Worm (Caenorhabditis elegans) whole organism, mixed stage, embryonic: ENCODE measurements around the gene R10E8.1.

Source experiments
- M03D4.4 ChIP-seq: sonication (generic microtip); optimal IDR thresholded peaks from 2 replicates; lab custom pipeline; 2017; ENCODE audit warnings: mild to moderate bottlenecking, missing genetic modification characterization, missing compliant biosample characterization
- bed-3 ChIP-seq: fragments of 200-800 bp; sonication (Bioruptor generic); optimal IDR thresholded peaks from 3 replicates; lab custom pipeline; 2018; ENCODE audit warnings: mild to moderate bottlenecking, missing genetic modification characterization, moderate library complexity, missing compliant biosample characterization
- blmp-1 ChIP-seq: fragments of 150-350 bp; optimal IDR thresholded peaks from 2 replicates; lab custom pipeline; 2014; ENCODE audit warnings: missing biosample characterization, missing genetic modification characterization
- ceh-39 ChIP-seq: fragments of 150-350 bp; optimal IDR thresholded peaks from 2 replicates; lab custom pipeline; 2014; ENCODE audit warnings: missing biosample characterization, missing genetic modification characterization
- ceh-43 ChIP-seq: fragments of 200-800 bp; sonication (Bioruptor generic); optimal IDR thresholded peaks from 2 replicates; lab custom pipeline; 2018; ENCODE audit warnings: mild to moderate bottlenecking, missing genetic modification characterization, moderate library complexity, missing compliant biosample characterization
- ceh-83 ChIP-seq: fragments of 200-800 bp; sonication (Bioruptor generic); optimal IDR thresholded peaks from 2 replicates; lab custom pipeline; 2018; ENCODE audit warnings: mild to moderate bottlenecking, missing genetic modification characterization, missing compliant biosample characterization
- drap-1 ChIP-seq: fragments of 200-800 bp; sonication (Bioruptor generic); optimal IDR thresholded peaks from 3 replicates; lab custom pipeline; 2018; ENCODE audit warnings: mild to moderate bottlenecking, missing genetic modification characterization, missing compliant biosample characterization
- elt-1 ChIP-seq: sonication (generic microtip); optimal IDR thresholded peaks from 2 replicates; lab custom pipeline; 2017; ENCODE audit warnings: missing genetic modification characterization, mild to moderate bottlenecking, missing compliant biosample characterization, antibody characterized with exemption, moderate library complexity, borderline replicate concordance; ENCODE audit not compliant: insufficient read depth
- flh-1 ChIP-seq: fragments of 200-800 bp; sonication (Bioruptor generic); optimal IDR thresholded peaks from 2 replicates; lab custom pipeline; 2018; ENCODE audit warnings: mild to moderate bottlenecking, missing genetic modification characterization, moderate library complexity, missing compliant biosample characterization
- hlh-1 ChIP-seq: fragments of 150-350 bp; optimal IDR thresholded peaks from 2 replicates; lab custom pipeline; 2014; ENCODE audit warnings: missing biosample characterization, missing genetic modification reagents, missing genetic modification characterization
- lin-13 ChIP-seq: fragments of 150-350 bp; optimal IDR thresholded peaks from 2 replicates; lab custom pipeline; 2014; ENCODE audit warnings: missing biosample characterization, missing genetic modification characterization
- lin-32 ChIP-seq: fragments of 200-800 bp; sonication (Bioruptor generic); optimal IDR thresholded peaks from 2 replicates; lab custom pipeline; 2018; ENCODE audit warnings: mild to moderate bottlenecking, missing genetic modification characterization, missing compliant biosample characterization
- lsy-2 ChIP-seq: fragments of 150-350 bp; optimal IDR thresholded peaks from 2 replicates; lab custom pipeline; 2014; ENCODE audit warnings: missing biosample characterization, missing genetic modification characterization
- mab-5 ChIP-seq: fragments of 150-350 bp; optimal IDR thresholded peaks from 2 replicates; lab custom pipeline; 2014; ENCODE audit warnings: missing biosample characterization, missing genetic modification characterization
- mep-1 ChIP-seq: fragments of 150-350 bp; optimal IDR thresholded peaks from 2 replicates; lab custom pipeline; 2017; ENCODE audit warnings: missing biosample characterization, missing genetic modification reagents, missing genetic modification characterization, inconsistent platforms
- mls-2 ChIP-seq: sonication (generic microtip); optimal IDR thresholded peaks from 2 replicates; lab custom pipeline; 2016; ENCODE audit warnings: mild to moderate bottlenecking, missing genetic modification characterization, moderate library complexity, missing compliant biosample characterization
- nhr-12 ChIP-seq: fragments of 150-350 bp; optimal IDR thresholded peaks from 2 replicates; lab custom pipeline; 2014; ENCODE audit warnings: missing biosample characterization, missing genetic modification characterization
- nhr-2 ChIP-seq: fragments of 150-350 bp; optimal IDR thresholded peaks from 2 replicates; lab custom pipeline; 2014; ENCODE audit warnings: missing biosample characterization, missing genetic modification characterization
- nhr-28 ChIP-seq: fragments of 150-350 bp; optimal IDR thresholded peaks from 2 replicates; lab custom pipeline; 2014; ENCODE audit warnings: missing biosample characterization, missing genetic modification characterization
- nhr-76 ChIP-seq: sonication (generic microtip); optimal IDR thresholded peaks from 2 replicates; lab custom pipeline; 2017; ENCODE audit warnings: missing biosample characterization, missing genetic modification characterization
- pha-4 ChIP-seq: fragments of 150-350 bp; optimal IDR thresholded peaks from 2 replicates; lab custom pipeline; 2018; ENCODE audit warnings: missing biosample characterization, missing genetic modification reagents, missing genetic modification characterization
- sem-2 ChIP-seq: fragments of 200-800 bp; sonication (Bioruptor generic); optimal IDR thresholded peaks from 2 replicates; lab custom pipeline; 2018; ENCODE audit warnings: mild to moderate bottlenecking, missing genetic modification characterization, missing compliant biosample characterization
- snpc-4 ChIP-seq: fragments of 150-350 bp; optimal IDR thresholded peaks from 2 replicates; lab custom pipeline; 2014; ENCODE audit warnings: missing biosample characterization, missing genetic modification characterization
- sptf-1 ChIP-seq: sonication (generic microtip); optimal IDR thresholded peaks from 2 replicates; lab custom pipeline; 2017; ENCODE audit warnings: mild to moderate bottlenecking, missing genetic modification characterization, moderate library complexity, missing compliant biosample characterization
- tbx-8 ChIP-seq: fragments of 200-800 bp; sonication (Bioruptor generic); optimal IDR thresholded peaks from 2 replicates; lab custom pipeline; 2018; ENCODE audit warnings: mild to moderate bottlenecking, missing genetic modification characterization, moderate library complexity, missing compliant biosample characterization
- unc-120 ChIP-seq: sonication (generic microtip); optimal IDR thresholded peaks from 2 replicates; lab custom pipeline; 2017; ENCODE audit warnings: missing genetic modification characterization, missing compliant biosample characterization; ENCODE audit not compliant: poor library complexity, severe bottlenecking
- unc-62 ChIP-seq: fragments of 150-350 bp; optimal IDR thresholded peaks from 2 replicates; lab custom pipeline; 2014; ENCODE audit warnings: missing biosample characterization, missing genetic modification reagents, missing genetic modification characterization
- zip-8 ChIP-seq: fragments of 150-350 bp; optimal IDR thresholded peaks from 2 replicates; lab custom pipeline; 2014; ENCODE audit warnings: missing biosample characterization, missing genetic modification characterization
- ztf-11 ChIP-seq: fragments of 150-350 bp; optimal IDR thresholded peaks from 2 replicates; lab custom pipeline; 2014; ENCODE audit warnings: missing biosample characterization, missing genetic modification characterization

R10E8.1 gene

ce11 chrV:18282597-18282996, 30.4 kb upstream of the R10E8.1 start, which contains the start of gene clec-247:
Gene clec-247, plus strand, starts transcription at chrV:18282897.
- TF ChIP-seq M03D4.4 (tag; lab: Kevin White, UChicago) (no peak), lin-32 (GFP tag; lab: Kevin White, UChicago) (no peak), zip-8 (tag; lab: Kevin White, UChicago) (no peak), nhr-2 (tag; lab: Kevin White, UChicago) (no peak), nhr-76 (no peak), lsy-2 (tag; lab: Kevin White, UChicago) (no peak), tbx-8 (GFP tag; lab: Kevin White, UChicago) (no peak), nhr-12 (tag; lab: Kevin White, UChicago) (no peak), unc-120 (tag; lab: Kevin White, UChicago) (no peak)

DNA sequence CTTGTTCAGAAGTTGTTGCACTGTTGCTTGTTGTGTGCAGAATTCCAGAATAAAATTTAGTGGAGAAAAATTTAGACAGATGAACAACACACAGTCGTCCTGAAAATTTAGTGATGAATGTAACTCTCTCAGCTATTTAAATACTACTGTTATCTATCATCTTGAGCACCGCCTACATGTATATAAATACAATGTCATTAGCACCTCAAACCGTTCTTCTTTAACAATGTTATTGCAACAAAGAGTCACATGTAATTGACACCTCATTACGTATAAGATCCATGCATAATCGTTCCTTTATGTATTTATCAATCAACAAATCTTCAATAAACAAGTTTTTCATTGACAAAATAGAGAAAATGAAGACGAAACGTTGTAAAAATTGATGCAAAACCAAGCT, 28.6 kb upstream of the R10E8.1 start, which contains the start of gene Y51A2A.16:
TSS of gene Y51A2A.16 (minus strand) at position 101 of the 400 bp plus-strand sequence.
- no peak for TF ChIP-seq lin-13 (tag; lab: Kevin White, UChicago)

- TF ChIP-seq drap-1 (GFP tag; lab: Kevin White, UChicago) (no peak), bed-3 (no peak), nhr-12 (tag; lab: Kevin White, UChicago) (no peak), unc-120 (tag; lab: Kevin White, UChicago) (no peak)
Observed at ce11 chrV:18270403-18270802, 18.2 kb upstream of the R10E8.1 start, which contains the start of gene Y37H2C.4. Gene Y37H2C.4, plus strand, starts transcription at chrV:18270703.

- TF ChIP-seq sptf-1 (tag; lab: Kevin White, UChicago) (no peak), lin-13 (tag; lab: Kevin White, UChicago) (no peak), hlh-1 (tag; lab: Kevin White, UChicago) (no peak), nhr-2 (tag; lab: Kevin White, UChicago) (no peak), blmp-1 (tag; lab: Kevin White, UChicago) (no peak), lin-32 (GFP tag; lab: Kevin White, UChicago) (no peak), zip-8 (tag; lab: Kevin White, UChicago) (no peak), nhr-12 (tag; lab: Kevin White, UChicago) (no peak), mab-5 (tag; lab: Kevin White, UChicago) (no peak), elt-1 (tag; lab: Kevin White, UChicago) (no peak), snpc-4 (tag; lab: Kevin White, UChicago) (no peak), ceh-39 (no peak), ceh-43 (GFP tag; lab: Kevin White, UChicago) (no peak), nhr-28 (tag; lab: Kevin White, UChicago) (no peak)
- TF ChIP-seq, all 35 proteins: peak for 0
Observed at ce11 chrV:18269885-18270284, 17.7 kb upstream of the R10E8.1 start, which contains the start of gene skr-6. Gene skr-6, minus strand, starts transcription at chrV:18269985.

DNA sequence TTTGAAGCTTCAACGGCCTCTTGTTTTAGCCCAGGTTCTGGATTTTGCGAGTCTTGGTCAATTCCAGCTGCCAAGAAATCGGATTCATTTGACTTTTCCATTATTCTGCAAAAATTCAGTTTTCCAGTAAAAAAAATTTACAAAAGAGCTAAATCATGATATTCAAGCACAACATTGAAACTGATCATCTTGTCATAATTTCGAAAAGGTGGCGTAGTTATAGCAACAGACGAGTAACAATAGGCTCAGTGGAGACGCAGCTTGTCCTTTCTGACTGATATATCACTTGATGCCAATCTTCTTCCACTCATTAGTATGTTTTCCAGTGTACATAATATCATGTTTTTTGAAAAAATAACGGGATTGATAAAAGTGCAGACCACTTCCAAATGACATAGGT, 16.5 kb upstream of the R10E8.1 start, which contains the start of gene fbxa-213:
TSS of gene fbxa-213 (minus strand) at position 101 of the 400 bp plus-strand sequence.
- TF ChIP-seq mep-1 (tag; lab: Kevin White, UChicago) (no peak), zip-8 (tag; lab: Kevin White, UChicago) (no peak), unc-62 (no peak)

DNA sequence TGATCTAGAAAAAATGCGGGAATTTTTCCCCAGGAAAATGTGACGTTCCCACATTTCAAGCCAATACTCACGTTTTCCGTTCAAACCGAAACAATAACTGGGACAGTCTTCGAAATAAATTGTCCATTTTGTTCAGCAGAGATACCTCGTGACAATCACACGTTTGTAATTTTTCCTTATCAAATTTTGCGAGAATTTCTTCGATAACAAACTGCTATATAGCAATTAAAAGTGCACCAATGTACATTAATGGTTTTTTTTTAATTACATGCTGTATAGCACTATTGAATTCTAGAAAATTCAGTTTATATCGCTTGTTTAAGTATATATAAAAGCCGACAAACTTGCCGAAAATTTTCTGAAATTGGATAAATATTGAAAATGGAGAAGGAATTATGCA, 14.0 kb upstream of the R10E8.1 start, which contains the start of gene R10E8.6:
TSS of gene R10E8.6 (minus strand) at position 154 of the 400 bp plus-strand sequence.
- TF ChIP-seq pha-4 (no peak), nhr-76 (no peak), nhr-12 (tag; lab: Kevin White, UChicago) (no peak), unc-62 (no peak), ceh-83 (GFP tag; lab: Kevin White, UChicago) (no peak), mab-5 (tag; lab: Kevin White, UChicago) (no peak), nhr-2 (tag; lab: Kevin White, UChicago) (no peak), M03D4.4 (tag; lab: Kevin White, UChicago) (no peak), sem-2 (GFP tag; lab: Kevin White, UChicago) (no peak), mep-1 (tag; lab: Kevin White, UChicago) (no peak)

- no peak for TF ChIP-seq nhr-28 (tag; lab: Kevin White, UChicago)
- TF ChIP-seq mab-5 (tag; lab: Kevin White, UChicago) = no peak
- no peak for TF ChIP-seq unc-120 (tag; lab: Kevin White, UChicago)
- no peak for TF ChIP-seq lsy-2 (tag; lab: Kevin White, UChicago)
- TF ChIP-seq M03D4.4 (tag; lab: Kevin White, UChicago) = no peak
- no peak for TF ChIP-seq flh-1 (GFP tag; lab: Kevin White, UChicago)
- TF ChIP-seq nhr-12 (tag; lab: Kevin White, UChicago) = no peak
- TF ChIP-seq ceh-43 (GFP tag; lab: Kevin White, UChicago) = no peak
- no peak for TF ChIP-seq pha-4
- no peak for TF ChIP-seq blmp-1 (tag; lab: Kevin White, UChicago)
- no peak for TF ChIP-seq nhr-76
- TF ChIP-seq drap-1 (GFP tag; lab: Kevin White, UChicago) = no peak
- no peak for TF ChIP-seq nhr-2 (tag; lab: Kevin White, UChicago)
- no peak for TF ChIP-seq mls-2
- TF ChIP-seq ceh-83 (GFP tag; lab: Kevin White, UChicago) = no peak
- no peak for TF ChIP-seq sem-2 (GFP tag; lab: Kevin White, UChicago)
- TF ChIP-seq ztf-11 = no peak
- TF ChIP-seq snpc-4 (tag; lab: Kevin White, UChicago) = no peak
- no peak for TF ChIP-seq unc-62
Observed at ce11 chrV:18265514-18265913, 13.3 kb upstream of the R10E8.1 start.
